Worm (Caenorhabditis elegans) whole organism, L4 larva: ENCODE results near the gene rbm-26.

Experiments
- F26F4.8 ChIP-seq: fragments of 200-800 bp; sonication (Bioruptor generic); conservative IDR thresholded peaks from 2 replicates; pipeline ENCODE4 v1.3.6; 2022; ENCODE audit warnings: missing genetic modification characterization, missing compliant biosample characterization
- F44E2.7 ChIP-seq: fragments of 200-800 bp; sonication (Bioruptor generic); IDR thresholded peaks from 2 replicates; pipeline ENCODE4 v2.1.2; 2022; ENCODE audit warnings: missing genetic modification characterization, missing compliant biosample characterization
- F49E8.2 ChIP-seq: sonication (generic microtip); optimal IDR thresholded peaks from 2 replicates; lab custom pipeline; 2016; ENCODE audit warnings: missing compliant biosample characterization, mild to moderate bottlenecking, missing genetic modification characterization, borderline replicate concordance
- Y48G9A.11 ChIP-seq: fragments of 200-800 bp; sonication (Bioruptor generic); IDR thresholded peaks from 2 replicates; pipeline ENCODE4 v1.3.6; 2022; ENCODE audit warnings: missing genetic modification reagents, missing genetic modification characterization, missing compliant biosample characterization
- ZK546.5 ChIP-seq, 2 experiments: sonication (generic microtip); optimal IDR thresholded peaks; 2 replicates each; lab custom pipeline; 2017; ENCODE audit warnings: missing biosample characterization in 2 of 2, missing genetic modification characterization in 2 of 2
- aha-1 ChIP-seq: fragments of 150-350 bp; peaks from one replicate; lab custom pipeline; 2014; ENCODE audit warnings: missing biosample characterization, missing genetic modification characterization
- attf-4 ChIP-seq: sonication (generic microtip); optimal IDR thresholded peaks from 3 replicates; lab custom pipeline; 2017; ENCODE audit warnings: missing biosample characterization, missing genetic modification characterization
- ceh-20 ChIP-seq: fragments of 200-800 bp; sonication (Bioruptor generic); IDR thresholded peaks from 2 replicates; pipeline ENCODE4 v1.3.6; 2022; ENCODE audit warnings: missing genetic modification reagents, missing genetic modification characterization, missing compliant biosample characterization
- ceh-28 ChIP-seq: fragments of 150-350 bp; optimal IDR thresholded peaks from 2 replicates; lab custom pipeline; 2014; ENCODE audit warnings: missing biosample characterization, missing genetic modification reagents, missing genetic modification characterization
- daf-16 ChIP-seq, 3 experiments: sonication (generic microtip); optimal IDR thresholded peaks; 2 replicates each; lab custom pipeline; 2016 to 2017; ENCODE audit warnings: missing genetic modification characterization in 3 of 3, missing genetic modification reagents in 3 of 3, mild to moderate bottlenecking in 2 of 3, missing compliant biosample characterization in 2 of 3, missing biosample characterization in 1 of 3, moderate library complexity in 1 of 3
- dve-1 ChIP-seq: sonication (generic microtip); optimal IDR thresholded peaks from 2 replicates; lab custom pipeline; 2017; ENCODE audit warnings: antibody characterized with exemption, mild to moderate bottlenecking, missing genetic modification characterization, missing compliant biosample characterization; ENCODE audit not compliant: insufficient read depth
- hlh-11 ChIP-seq: fragments of 200-800 bp; sonication (Bioruptor generic); optimal IDR thresholded peaks from 2 replicates; lab custom pipeline; 2018; ENCODE audit warnings: mild to moderate bottlenecking, missing genetic modification characterization, missing compliant biosample characterization
- hlh-30 ChIP-seq: sonication (generic microtip); optimal IDR thresholded peaks from 2 replicates; lab custom pipeline; 2017; ENCODE audit warnings: antibody characterized with exemption, mild to moderate bottlenecking, missing genetic modification characterization, missing compliant biosample characterization; ENCODE audit not compliant: insufficient read depth
- hmg-1.1 ChIP-seq: fragments of 200-800 bp; sonication (Bioruptor generic); IDR thresholded peaks from 2 replicates; pipeline ENCODE4 v1.3.6; 2022; ENCODE audit warnings: missing genetic modification reagents, missing genetic modification characterization, missing compliant biosample characterization
- lin-29 ChIP-seq: fragments of 200-800 bp; sonication (Bioruptor generic); IDR thresholded peaks from 2 replicates; pipeline ENCODE4 v1.3.6; 2022; ENCODE audit warnings: missing genetic modification reagents, missing genetic modification characterization, missing compliant biosample characterization
- lin-38 ChIP-seq: fragments of 200-800 bp; sonication (Bioruptor generic); IDR thresholded peaks from 2 replicates; pipeline ENCODE4 v1.3.6; 2022; ENCODE audit warnings: missing genetic modification reagents, missing genetic modification characterization, missing compliant biosample characterization
- lir-3 ChIP-seq: sonication (generic microtip); optimal IDR thresholded peaks from 2 replicates; lab custom pipeline; 2016; ENCODE audit warnings: mild to moderate bottlenecking, missing genetic modification characterization, missing compliant biosample characterization
- lsy-2 ChIP-seq, 2 experiments: fragments of 150-350 bp in 1 of 2; sonication (generic microtip) in 1 of 2; optimal IDR thresholded peaks; 2 replicates each; lab custom pipeline; 2014 to 2017; ENCODE audit warnings: missing biosample characterization in 2 of 2, missing genetic modification characterization in 2 of 2
- mdl-1 ChIP-seq, 2 experiments: fragments of 150-350 bp in 1 of 2; sonication (generic microtip) in 1 of 2; optimal IDR thresholded peaks; 2 replicates each; lab custom pipeline; 2014 to 2017; ENCODE audit warnings: missing biosample characterization in 2 of 2, missing genetic modification characterization in 2 of 2
- mes-2 ChIP-seq: sonication (generic microtip); optimal IDR thresholded peaks from 2 replicates; lab custom pipeline; 2016; ENCODE audit warnings: missing genotype, mild to moderate bottlenecking, missing genetic modification characterization, missing compliant biosample characterization; ENCODE audit not compliant: poor library complexity, severe bottlenecking
- nhr-11 ChIP-seq: fragments of 150-350 bp; optimal IDR thresholded peaks from 2 replicates; lab custom pipeline; 2014; ENCODE audit warnings: missing biosample characterization, missing genetic modification characterization
- nhr-28 ChIP-seq: fragments of 150-350 bp; optimal IDR thresholded peaks from 2 replicates; lab custom pipeline; 2014; ENCODE audit warnings: missing biosample characterization, missing genetic modification characterization
- nhr-77 ChIP-seq: fragments of 150-350 bp; optimal IDR thresholded peaks from 2 replicates; lab custom pipeline; 2014; ENCODE audit warnings: missing biosample characterization, missing genetic modification characterization
- pha-4 ChIP-seq, 2 experiments: fragments of 150-350 bp in 1 of 2; fragments of 200-800 bp in 1 of 2; sonication (Bioruptor generic) in 1 of 2; IDR thresholded peaks in 1 of 2; optimal IDR thresholded peaks in 1 of 2; 2 replicates each; pipeline versions ENCODE4 v1.3.6 to Lab custom; 2014 to 2022; ENCODE audit warnings: missing genetic modification characterization in 2 of 2, missing genetic modification reagents in 2 of 2, missing biosample characterization in 1 of 2, missing compliant biosample characterization in 1 of 2
- php-3 ChIP-seq: fragments of 200-800 bp; sonication (Bioruptor generic); IDR thresholded peaks from 2 replicates; pipeline ENCODE4 v1.3.6; 2022; ENCODE audit warnings: missing genetic modification reagents, missing genetic modification characterization, missing compliant biosample characterization
- pqm-1 ChIP-seq: sonication (generic microtip); optimal IDR thresholded peaks from 2 replicates; lab custom pipeline; 2017; ENCODE audit warnings: missing biosample characterization, missing genetic modification characterization
- rbr-2 ChIP-seq: sonication (generic microtip); optimal IDR thresholded peaks from 2 replicates; lab custom pipeline; 2016; ENCODE audit warnings: missing genotype, missing genetic modification characterization, missing compliant biosample characterization
- set-16 ChIP-seq: fragments of 200-800 bp; sonication (Bioruptor generic); IDR thresholded peaks from 2 replicates; pipeline ENCODE4 v1.3.6; 2022; ENCODE audit warnings: missing genetic modification reagents, missing genetic modification characterization, missing compliant biosample characterization
- snpc-1.2 ChIP-seq: fragments of 200-800 bp; sonication (Bioruptor generic); IDR thresholded peaks from 2 replicates; pipeline ENCODE4 v1.3.6; 2022; ENCODE audit warnings: missing genetic modification reagents, missing genetic modification characterization, missing compliant biosample characterization
- spr-1 ChIP-seq: sonication (generic microtip); optimal IDR thresholded peaks from 2 replicates; lab custom pipeline; 2016; ENCODE audit warnings: mild to moderate bottlenecking, missing genetic modification characterization, missing compliant biosample characterization
- tra-1 ChIP-seq: fragments of 200-800 bp; sonication (Bioruptor generic); IDR thresholded peaks from 2 replicates; pipeline ENCODE4 v1.3.6; 2022; ENCODE audit warnings: missing genetic modification reagents, missing genetic modification characterization, missing compliant biosample characterization
- unc-130 ChIP-seq: sonication (generic microtip); optimal IDR thresholded peaks from 2 replicates; lab custom pipeline; 2016; ENCODE audit warnings: missing genetic modification reagents, missing genetic modification characterization, missing compliant biosample characterization
- vab-7 ChIP-seq: fragments of 200-800 bp; sonication (Bioruptor generic); IDR thresholded peaks from 2 replicates; pipeline ENCODE4 v1.3.6; 2022; ENCODE audit warnings: missing genetic modification reagents, missing genetic modification characterization, missing compliant biosample characterization
- ztf-11 ChIP-seq: fragments of 150-350 bp; optimal IDR thresholded peaks from 2 replicates; lab custom pipeline; 2014; ENCODE audit warnings: missing biosample characterization, missing genetic modification characterization

The rbm-26 gene

ce11 chrIII:5711242-5711641 is at the start of gene rbm-26:
TSS of gene rbm-26 (plus strand) at chrIII:5711542.
- TF ChIP-seq php-3 (no peak), daf-16 (GFP tag; optimal IDR thresholded peaks at IDR 0.05; lab: Kevin White, UChicago) (no peak), daf-16 (tag; optimal IDR thresholded peaks at IDR 0.05; lab: Kevin White, UChicago) (peak; percentile 6)

DNA sequence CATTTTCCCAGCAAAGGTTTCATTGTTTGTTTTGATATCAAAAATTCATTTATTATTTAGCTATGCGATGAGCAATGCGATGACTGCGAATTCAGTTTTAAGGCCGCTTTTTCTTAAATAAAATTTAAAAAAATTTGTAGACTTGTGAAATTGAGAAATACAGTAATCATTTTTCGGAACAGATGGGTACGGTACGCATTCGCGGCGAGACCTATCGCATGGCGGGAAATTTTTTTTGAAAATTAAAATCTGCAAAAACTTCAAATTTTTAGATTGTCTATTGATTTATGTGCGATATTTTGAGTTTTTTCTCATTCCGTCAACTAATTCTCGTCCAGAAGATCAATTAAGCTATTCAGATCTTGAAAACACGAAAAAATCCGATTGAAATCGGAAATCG is 47.8 kb upstream of the rbm-26 start:
- TF ChIP-seq mdl-1 (tag; optimal IDR thresholded peaks at IDR 0.05; lab: Kevin White, UChicago) (no peak), pha-4 (GFP tag; IDR thresholded peaks at IDR 0.05; lab: Robert Waterston, UW) (no peak), pha-4 (tag; optimal IDR thresholded peaks at IDR 0.05; lab: Kevin White, UChicago) (no peak), vab-7 (no peak), F44E2.7 (no peak), snpc-1.2 (GFP tag; lab: Robert Waterston, UW) (peak; percentile 60; the same call in 1 of the 2 replicates), hlh-30 (no peak), Y48G9A.11 (peak; percentile 79), lsy-2 (tag; optimal IDR thresholded peaks at IDR 0.05; lab: Kevin White, UChicago) (peak in 1 of 2 experiments; percentile 73), ceh-20 (GFP tag; lab: Robert Waterston, UW) (no peak), lin-38 (peak; percentile 81), F49E8.2 (peak; percentile 85), hlh-11 (tag; lab: Kevin White, UChicago) (no peak), ceh-28 (tag; lab: Kevin White, UChicago) (no peak), unc-130 (GFP tag; lab: Kevin White, UChicago) (peak; percentile 87), nhr-11 (tag; lab: Kevin White, UChicago) (no peak), nhr-28 (tag; lab: Kevin White, UChicago) (no peak)
- TF ChIP-seq, all 104 proteins: peak for 6

DNA sequence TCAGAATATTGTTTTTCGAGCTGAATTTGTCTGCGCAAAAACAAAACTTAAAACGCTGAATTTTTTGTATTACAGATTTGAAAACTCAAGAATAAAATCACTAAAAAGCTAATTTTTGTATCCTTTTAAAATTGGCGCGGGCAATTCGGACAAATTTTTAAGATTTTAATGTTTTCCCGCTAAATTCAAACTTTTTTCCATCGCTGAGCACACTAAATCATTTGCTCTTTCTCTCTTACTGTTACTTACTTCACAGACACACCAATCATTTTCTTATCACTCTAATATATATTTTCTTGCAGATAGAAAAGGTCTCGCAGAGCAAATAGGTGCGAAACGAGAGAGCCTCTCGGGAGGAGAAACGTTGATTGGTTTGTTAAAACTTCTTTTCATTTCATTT is 47.4 kb upstream of the rbm-26 start, which contains the start of gene par-3:
par-3 (plus strand) TSS at position 301 of the 400 bp plus-strand sequence.
- TF ChIP-seq attf-4 (tag; lab: Kevin White, UChicago), result no peak
- TF ChIP-seq aha-1, result peak; percentile 42
- TF ChIP-seq pqm-1 (tag; lab: Kevin White, UChicago), result peak; percentile 53
- TF ChIP-seq, all 104 proteins: peak for 2

ce11 chrIII:5665278-5665677 is 46.1 kb upstream of the rbm-26 start:
- TF ChIP-seq hmg-1.1 (GFP tag; lab: Robert Waterston, UW) (no peak), dve-1 (no peak), set-16 (no peak), lin-29 (no peak), nhr-77 (tag; lab: Kevin White, UChicago) (no peak), tra-1 (no peak), nhr-28 (tag; lab: Kevin White, UChicago) (peak; percentile 31), ZK546.5 (tag; optimal IDR thresholded peaks at IDR 0.05; lab: Kevin White, UChicago) (no peak), mes-2 (tag; lab: Kevin White, UChicago) (peak; percentile 13), rbr-2 (no peak), lsy-2 (tag; optimal IDR thresholded peaks at IDR 0.05; lab: Kevin White, UChicago) (no peak), lir-3 (tag; lab: Kevin White, UChicago) (no peak), spr-1 (tag; lab: Kevin White, UChicago) (no peak), F26F4.8 (no peak), ztf-11 (tag; lab: Kevin White, UChicago) (no peak), pqm-1 (tag; lab: Kevin White, UChicago) (peak; percentile 1)
